Fruit fly (Drosophila melanogaster): ENCODE data around the gene mtgo.

mtgo gene

DNA sequence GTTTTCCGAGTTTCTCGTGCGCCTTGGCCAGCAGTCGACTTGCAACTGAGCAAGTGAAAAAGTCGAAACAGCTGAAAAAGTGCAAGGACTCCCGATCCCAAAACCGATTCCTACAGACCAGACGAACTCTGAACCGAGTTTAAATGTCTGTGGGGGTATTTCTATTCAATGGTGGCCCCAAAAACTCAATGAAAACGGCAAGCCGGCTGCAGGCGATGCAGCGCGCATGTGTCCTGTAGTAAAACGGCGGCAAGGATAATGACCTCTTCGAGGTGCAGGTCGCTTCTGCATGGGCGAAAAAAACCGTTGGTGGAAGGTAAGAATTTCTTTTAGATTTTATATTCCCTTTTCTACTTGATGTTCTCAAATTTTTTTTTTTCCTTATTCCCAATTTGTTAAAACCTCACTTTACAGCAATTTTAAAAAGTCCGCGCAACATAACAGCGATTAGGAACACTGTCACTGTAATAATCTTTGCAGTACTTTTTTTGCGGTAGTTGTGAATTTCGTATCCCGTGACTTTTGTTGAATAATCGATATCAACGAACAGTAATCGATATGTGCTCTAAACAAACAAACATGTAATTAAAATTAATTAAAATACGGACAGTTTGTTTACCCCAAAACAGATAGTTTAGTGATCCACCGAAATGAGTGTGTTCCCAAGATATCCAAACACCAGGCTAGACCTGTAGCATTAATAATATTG lies 132.0 kb downstream of the mtgo start, which contains the start of the genes Trpgamma and her:
Gene Trpgamma, minus strand, starts transcription at position 51 of the 709 bp plus-strand sequence.
Gene her, plus strand, starts transcription at position 535 of the 709 bp plus-strand sequence.
- TF ChIP-seq CG3032 (tag; optimal IDR thresholded peaks at IDR 0.05) (peak; percentile 17), dac (GFP tag; optimal IDR thresholded peaks at IDR 0.05) (no peak), dsx (GFP tag; optimal IDR thresholded peaks at IDR 0.05; ENCODE audit: poor library complexity, severe bottlenecking) (no peak), CG6808 (GFP tag; optimal IDR thresholded peaks at IDR 0.05) (no peak), cyc (GFP tag; optimal IDR thresholded peaks at IDR 0.05) (peak; percentile 19), Ets96B (tag; optimal IDR thresholded peaks at IDR 0.05) (peak; percentile 2), CG34406 (GFP tag; optimal IDR thresholded peaks at IDR 0.05) (no peak), esn (GFP tag; optimal IDR thresholded peaks at IDR 0.05) (peak; percentile 36), CG3919 (GFP tag; optimal IDR thresholded peaks at IDR 0.05) (peak; percentile 19), CG32006 (GFP tag; optimal IDR thresholded peaks at IDR 0.05) (no peak), Eip78C (GFP tag) (peak; percentile 27), lz (GFP tag; optimal IDR thresholded peaks at IDR 0.05) (peak; percentile 10), Sox14 (GFP tag; optimal IDR thresholded peaks at IDR 0.05) (peak; percentile 15), fkh (GFP tag; optimal IDR thresholded peaks at IDR 0.05) (peak; percentile 98), topi (GFP tag; optimal IDR thresholded peaks at IDR 0.05) (peak; percentile 24), Met (GFP tag; optimal IDR thresholded peaks at IDR 0.05) (no peak), CG1621 (tag; optimal IDR thresholded peaks at IDR 0.05) (peak; percentile 58), CG16779 (tag; optimal IDR thresholded peaks at IDR 0.05) (no peak)

DNA sequence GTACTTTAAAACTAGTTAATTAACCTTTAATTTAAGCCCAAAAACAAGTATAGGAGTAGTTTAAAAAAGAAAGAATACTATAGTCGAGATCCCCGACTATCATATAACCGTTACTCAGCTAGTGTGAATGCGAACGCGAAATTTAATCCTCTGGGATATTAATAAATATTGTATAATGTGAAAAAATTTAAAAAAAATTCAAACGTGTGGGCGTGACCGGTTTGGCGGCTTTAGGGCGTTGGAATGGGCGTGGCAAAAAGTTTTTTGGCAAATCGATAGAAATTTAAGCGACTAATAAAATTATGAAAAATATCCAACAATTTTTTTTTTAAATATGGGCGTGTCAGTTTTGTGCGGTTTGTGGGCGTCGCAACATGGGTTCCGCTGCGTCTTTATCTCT lies 134.3 kb downstream of the mtgo start:
- TF ChIP-seq Gug (GFP tag; IDR thresholded peaks at IDR 0.05): no peak
- TF ChIP-seq Hr4 (GFP tag; optimal IDR thresholded peaks at IDR 0.05): no peak
- TF ChIP-seq CG6276 (GFP tag; optimal IDR thresholded peaks at IDR 0.05): no peak
- TF ChIP-seq Sox102F (GFP tag; optimal IDR thresholded peaks at IDR 0.05): no peak
- TF ChIP-seq CG3919 (GFP tag; optimal IDR thresholded peaks at IDR 0.05): no peak
- TF ChIP-seq topi (GFP tag; optimal IDR thresholded peaks at IDR 0.05): no peak

DNA sequence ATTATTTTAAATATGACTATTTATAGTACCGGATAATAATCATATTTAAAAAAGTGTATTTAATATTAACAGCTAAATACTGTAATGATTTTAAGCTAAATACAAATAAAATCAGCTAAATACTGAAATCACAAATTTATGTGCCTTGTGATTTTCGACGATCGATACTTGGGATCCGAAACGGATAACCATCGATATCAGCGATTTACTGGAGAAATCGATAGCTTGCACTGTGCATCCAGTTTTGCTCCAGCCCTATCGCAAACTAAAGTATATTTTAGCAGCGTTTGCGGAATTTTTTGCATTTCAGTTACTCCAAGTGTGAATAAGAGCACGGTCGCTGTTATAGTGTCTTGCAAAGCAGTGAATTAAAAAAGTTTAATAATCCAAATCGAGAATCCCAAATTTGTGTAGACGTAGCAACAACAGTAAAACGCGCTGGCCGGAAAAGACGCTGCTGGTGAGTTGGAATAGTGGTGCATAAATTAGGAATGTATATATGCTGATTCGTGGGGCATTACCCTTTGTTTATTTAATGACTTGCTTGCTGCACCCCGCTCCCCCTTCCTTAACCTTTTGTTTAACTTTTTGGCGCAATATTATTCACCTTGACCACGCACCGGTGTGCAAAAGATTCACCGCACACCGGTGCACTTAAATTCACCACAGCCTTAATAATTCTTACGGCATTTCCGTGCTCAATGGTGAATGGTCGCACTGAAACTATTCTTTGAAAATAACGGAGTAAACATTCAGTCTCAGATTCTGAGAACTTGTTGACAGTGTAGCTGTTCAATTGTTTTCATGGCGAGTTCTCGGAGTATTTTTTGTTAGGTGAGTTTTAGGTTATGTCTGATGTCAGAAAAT lies 135.2 kb downstream of the mtgo start, which contains the start of the genes grp and squ:
Gene grp, plus strand, starts transcription at position 238 of the 867 bp plus-strand sequence.
Gene squ, plus strand, starts transcription at position 238 of the 867 bp plus-strand sequence.
- TF ChIP-seq Eip78C (GFP tag) (peak; percentile 73), CG6854 (GFP tag; optimal IDR thresholded peaks at IDR 0.05) (peak; percentile 63), CG8119 (GFP tag; IDR thresholded peaks at IDR 0.05) (peak; percentile 14; the same call in 1 of the 3 replicates), Sox14 (GFP tag; optimal IDR thresholded peaks at IDR 0.05) (peak; percentile 64), OdsH (GFP tag; optimal IDR thresholded peaks at IDR 0.05) (no peak), CG8319 (GFP tag; optimal IDR thresholded peaks at IDR 0.05) (no peak), Sox15 (GFP tag; optimal IDR thresholded peaks at IDR 0.05) (no peak), esn (GFP tag; optimal IDR thresholded peaks at IDR 0.05) (peak; percentile 32), Eip75B (GFP tag; optimal IDR thresholded peaks at IDR 0.05) (peak; percentile 9), eg (GFP tag; IDR thresholded peaks at IDR 0.05) (no peak), CG31627 (GFP tag; optimal IDR thresholded peaks at IDR 0.05) (no peak), CG9139 (GFP tag; optimal IDR thresholded peaks at IDR 0.05) (peak; percentile 22), fkh (GFP tag; optimal IDR thresholded peaks at IDR 0.05) (peak; percentile 84), CG1621 (tag; optimal IDR thresholded peaks at IDR 0.05) (peak; percentile 44), ss (GFP tag; optimal IDR thresholded peaks at IDR 0.05) (peak; percentile 41 to 58)

DNA sequence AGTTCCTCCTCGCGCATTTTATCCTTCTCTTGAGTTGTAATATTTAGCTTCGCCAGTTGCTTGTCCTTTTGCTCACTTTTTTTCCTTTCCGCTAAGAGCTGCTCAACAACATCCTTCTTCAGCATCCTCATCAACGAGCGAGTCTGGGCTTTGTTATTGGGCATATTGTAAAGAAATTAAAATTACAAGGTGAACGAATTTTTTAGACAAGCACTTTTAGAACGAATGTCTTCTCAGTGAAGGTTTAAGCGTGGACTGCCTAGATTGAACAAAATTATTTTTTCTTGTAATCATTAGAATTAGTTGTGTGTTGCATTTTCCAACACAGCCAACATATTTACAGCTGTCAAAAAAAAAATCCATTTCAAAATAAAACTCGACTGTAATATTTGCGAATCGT lies 137.4 kb downstream of the mtgo start, which contains the start of gene CG33552:
Gene CG33552, plus strand, starts transcription at position 301 of the 400 bp plus-strand sequence.
- TF ChIP-seq OdsH (GFP tag; optimal IDR thresholded peaks at IDR 0.05) (no peak), CG11902 (GFP tag; optimal IDR thresholded peaks at IDR 0.05) (no peak), CG8119 (GFP tag; IDR thresholded peaks at IDR 0.05) (no peak)

All from whole organism, prepupa.